Worm (Caenorhabditis elegans): Measurements from ENCODE around the gene nas-19.

DNA sequence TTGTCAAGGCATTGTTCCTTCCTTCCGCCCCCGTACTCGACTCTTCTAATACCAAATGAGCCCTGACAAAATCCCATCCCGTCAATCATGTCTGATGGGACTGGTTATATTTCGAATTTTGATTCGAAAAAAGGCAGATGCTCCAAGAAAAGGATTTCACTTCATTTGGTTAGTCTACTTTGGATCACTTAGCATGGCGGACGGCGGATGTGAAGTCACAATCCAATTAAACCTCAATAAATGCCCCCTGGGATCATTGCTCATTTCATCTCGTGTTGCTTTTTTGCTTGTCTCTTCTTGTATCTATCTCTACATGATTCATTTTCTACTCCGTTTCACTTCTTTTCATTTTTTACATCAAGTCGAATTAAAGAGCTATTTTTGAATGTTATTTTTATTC is 23.2 kb downstream of the nas-19 start:
- TF ChIP-seq lsy-2 (tag; optimal IDR thresholded peaks at IDR 0.05): no peak
- TF ChIP-seq sem-2 (GFP tag; optimal IDR thresholded peaks at IDR 0.05): no peak
